Worm (Caenorhabditis elegans): Measurements from ENCODE around the gene ZK54.3.

DNA sequence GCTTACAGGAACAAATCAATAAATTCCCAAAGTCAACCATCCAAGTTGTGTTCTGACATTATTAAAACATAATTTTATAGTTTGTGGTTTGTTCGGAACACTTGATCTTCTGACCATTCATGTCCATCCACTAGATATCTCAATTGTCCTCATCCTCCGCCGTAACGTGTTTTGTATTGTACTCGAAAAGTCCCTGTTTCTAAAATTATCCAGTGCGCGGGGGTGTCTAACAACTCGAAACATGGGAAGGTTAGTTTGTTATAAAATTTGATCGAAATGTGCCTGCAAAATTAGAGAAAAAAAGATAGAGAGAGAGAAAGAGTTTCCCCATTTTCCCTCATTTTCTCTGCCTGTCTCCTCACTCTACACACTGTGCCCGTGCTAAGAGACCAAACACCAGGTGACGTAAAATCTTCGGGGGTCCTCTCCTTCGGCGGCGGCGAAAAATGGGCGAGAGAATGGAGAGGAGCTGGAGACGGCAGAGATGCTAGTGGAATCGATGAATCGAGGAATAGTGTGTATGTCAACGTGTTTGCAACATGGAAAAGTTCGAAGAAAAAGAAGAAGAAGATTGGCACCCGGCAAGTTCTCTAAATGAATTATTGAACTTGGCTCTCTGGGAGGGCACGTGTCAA, 38.9 kb upstream of the ZK54.3 start:
- TF ChIP-seq lsy-2 (tag; optimal IDR thresholded peaks at IDR 0.05) = peak; percentile 74 to 78
- TF ChIP-seq set-16 (GFP tag; IDR thresholded peaks at IDR 0.05) = no peak
- TF ChIP-seq mdl-1 (tag; optimal IDR thresholded peaks at IDR 0.05) = peak; percentile 93 to 94
- TF ChIP-seq nhr-11 (tag; optimal IDR thresholded peaks at IDR 0.05) = peak; percentile 93
- no peak for TF ChIP-seq ceh-28 (tag; optimal IDR thresholded peaks at IDR 0.05)
- no peak for TF ChIP-seq nhr-111 (GFP tag; optimal IDR thresholded peaks at IDR 0.05)
- no peak for TF ChIP-seq nhr-237 (tag; optimal IDR thresholded peaks at IDR 0.05)
- peak; percentile 27 for TF ChIP-seq F37D6.2 (tag; optimal IDR thresholded peaks at IDR 0.05)
- no peak for TF ChIP-seq unc-39 (tag; optimal IDR thresholded peaks at IDR 0.05)
- no peak for TF ChIP-seq zag-1 (tag; optimal IDR thresholded peaks at IDR 0.05)
- TF ChIP-seq ZK337.2 (GFP tag; IDR thresholded peaks at IDR 0.05) = no peak
- TF ChIP-seq fos-1 (tag; optimal IDR thresholded peaks at IDR 0.05) = peak; percentile 53
- no peak for TF ChIP-seq egl-27 (tag; optimal IDR thresholded peaks at IDR 0.05)
- no peak for TF ChIP-seq pqm-1 (tag; optimal IDR thresholded peaks at IDR 0.05)
